Fruit fly (Drosophila melanogaster) whole organism, embryonic: ENCODE measurements around the gene CG9503.

Source experiments
- CG11085 ChIP-seq: fragments of 200-800 bp; sonication (Bioruptor generic); IDR thresholded peaks from 2 replicates; pipeline ENCODE4 v1.3.6; 2022; ENCODE audit warnings: missing biosample characterization, missing genetic modification characterization
- CG11723 ChIP-seq: fragments of 200-800 bp; sonication (Bioruptor generic); optimal IDR thresholded peaks from 2 replicates; lab custom pipeline; 2017; ENCODE audit warnings: missing biosample characterization, mild to moderate bottlenecking, missing genetic modification characterization
- CG13894 ChIP-seq: fragments of 200-800 bp; sonication (Bioruptor generic); optimal IDR thresholded peaks from 3 replicates; lab custom pipeline; 2018; ENCODE audit warnings: missing biosample characterization, mild to moderate bottlenecking, missing genetic modification characterization, moderate library complexity
- CG14667 ChIP-seq: fragments of 200-800 bp; sonication (Bioruptor generic); IDR thresholded peaks from 2 replicates; pipeline ENCODE4 v1.3.6; 2022; ENCODE audit warnings: missing biosample characterization, missing genetic modification characterization
- CG3838 ChIP-seq: fragments of 200-800 bp; sonication (Bioruptor generic); optimal IDR thresholded peaks from 3 replicates; lab custom pipeline; 2016; ENCODE audit warnings: missing biosample characterization, missing genetic modification characterization
- CG4424 ChIP-seq: fragments of 200-800 bp; sonication (Bioruptor generic); optimal IDR thresholded peaks from 3 replicates; lab custom pipeline; 2016; ENCODE audit warnings: missing biosample characterization, missing genetic modification characterization
- CG6854 ChIP-seq: fragments of 200-800 bp; sonication (Bioruptor generic); optimal IDR thresholded peaks from 3 replicates; lab custom pipeline; 2017; ENCODE audit warnings: missing biosample characterization, mild to moderate bottlenecking, missing genetic modification characterization
- Dll ChIP-seq: fragments of 200-800 bp; sonication (Bioruptor generic); IDR thresholded peaks from 4 replicates; pipeline ENCODE4 v1.3.6; 2022; ENCODE audit warnings: missing biosample characterization, missing genetic modification characterization; ENCODE audit not compliant: partially characterized antibody
- ap ChIP-seq: fragments of 200-800 bp; sonication (Bioruptor generic); IDR thresholded peaks from 2 replicates; pipeline ENCODE4 v1.3.6; 2022; ENCODE audit warnings: missing biosample characterization, missing genetic modification characterization
- knrl ChIP-seq: fragments of 200-800 bp; sonication (Bioruptor generic); IDR thresholded peaks from 3 replicates; pipeline ENCODE4 v1.3.6; 2022; ENCODE audit warnings: missing biosample characterization, missing genetic modification characterization; ENCODE audit not compliant: partially characterized antibody
- lab ChIP-seq: fragments of 200-800 bp; sonication (Bioruptor generic); optimal IDR thresholded peaks from 3 replicates; lab custom pipeline; 2017; ENCODE audit warnings: missing biosample characterization, missing genetic modification characterization, mild to moderate bottlenecking, moderate library complexity, missing genetic modification reagents
- ro ChIP-seq: fragments of 200-800 bp; sonication (Bioruptor generic); IDR thresholded peaks from 2 replicates; pipeline ENCODE4 v1.3.6; 2022; ENCODE audit warnings: missing biosample characterization, missing genetic modification characterization

- TF ChIP-seq CG11085 (GFP tag; lab: Robert Waterston, UW) (no peak), lab (peak; percentile 10), ro (no peak), CG14667 (GFP tag; lab: Robert Waterston, UW) (no peak), knrl (GFP tag; lab: Robert Waterston, UW) (peak; percentile 86), Dll (GFP tag; lab: Robert Waterston, UW) (peak; percentile 88), CG11723 (GFP tag; lab: Kevin White, UChicago) (no peak), CG13894 (tag; lab: Kevin White, UChicago) (peak; percentile 41), CG3838 (no peak), CG6854 (GFP tag; lab: Kevin White, UChicago) (no peak), ap (GFP tag; lab: Robert Waterston, UW) (no peak), CG4424 (GFP tag; lab: Kevin White, UChicago) (no peak)
These were observed 31.9 kb upstream of the CG9503 start, which contains the start of the genes CG9030 and eag for dm6 chrX:14955050-14955783.
